Fruit fly (Drosophila melanogaster) whole organism: ENCODE data around the gene CG11694.

Experiments used
- CG8478 ChIP-seq: fragments of >200 bp; optimal IDR thresholded peaks from 2 replicates; lab custom pipeline; 2018; ENCODE audit warnings: inconsistent platforms
- Dll ChIP-seq: fragments of >200 bp; optimal IDR thresholded peaks from 2 replicates; lab custom pipeline; 2017
- EcR ChIP-seq, 2 experiments: fragments of >200 bp; optimal IDR thresholded peaks; 2 replicates each; lab custom pipeline; 2017; ENCODE audit warnings: missing biosample characterization in 2 of 2, missing genetic modification characterization in 2 of 2, missing genetic modification reagents in 2 of 2
- pan ChIP-seq: fragments of >200 bp; optimal IDR thresholded peaks from 2 replicates; lab custom pipeline; 2017
- psq ChIP-seq: fragments of >200 bp; optimal IDR thresholded peaks from 2 replicates; lab custom pipeline; 2017
- usp ChIP-seq: fragments of >200 bp; optimal IDR thresholded peaks from 2 replicates; lab custom pipeline; 2017; ENCODE audit warnings: missing biosample characterization, missing genetic modification characterization, mixed read lengths

Gene CG11694

dm6 chr3R:8312037-8312436 lies at the start of gene CG11694, which contains the start of gene CG11698:
TSS of gene CG11694 (minus strand) at chr3R:8312137.
TSS of gene CG11698 (plus strand) at chr3R:8312188.
- TF ChIP-seq Dll (lab: Kevin White, UChicago), result no peak
- no peak for TF ChIP-seq usp (GFP tag; lab: Kevin White, UChicago)
- TF ChIP-seq pan (lab: Kevin White, UChicago), result no peak
- TF ChIP-seq EcR (GFP tag; optimal IDR thresholded peaks at IDR 0.05; lab: Kevin White, UChicago), result no peak
- TF ChIP-seq CG8478 (lab: Kevin White, UChicago), result no peak
- no peak for TF ChIP-seq psq (lab: Kevin White, UChicago)

- TF ChIP-seq psq (lab: Kevin White, UChicago) (no peak), Dll (lab: Kevin White, UChicago) (no peak), EcR (GFP tag; optimal IDR thresholded peaks at IDR 0.05; lab: Kevin White, UChicago) (no peak), CG8478 (lab: Kevin White, UChicago) (no peak), pan (lab: Kevin White, UChicago) (no peak), usp (GFP tag; lab: Kevin White, UChicago) (no peak)
These were observed 46.1 kb upstream of the CG11694 start for dm6 chr3R:8358004-8358403.

DNA sequence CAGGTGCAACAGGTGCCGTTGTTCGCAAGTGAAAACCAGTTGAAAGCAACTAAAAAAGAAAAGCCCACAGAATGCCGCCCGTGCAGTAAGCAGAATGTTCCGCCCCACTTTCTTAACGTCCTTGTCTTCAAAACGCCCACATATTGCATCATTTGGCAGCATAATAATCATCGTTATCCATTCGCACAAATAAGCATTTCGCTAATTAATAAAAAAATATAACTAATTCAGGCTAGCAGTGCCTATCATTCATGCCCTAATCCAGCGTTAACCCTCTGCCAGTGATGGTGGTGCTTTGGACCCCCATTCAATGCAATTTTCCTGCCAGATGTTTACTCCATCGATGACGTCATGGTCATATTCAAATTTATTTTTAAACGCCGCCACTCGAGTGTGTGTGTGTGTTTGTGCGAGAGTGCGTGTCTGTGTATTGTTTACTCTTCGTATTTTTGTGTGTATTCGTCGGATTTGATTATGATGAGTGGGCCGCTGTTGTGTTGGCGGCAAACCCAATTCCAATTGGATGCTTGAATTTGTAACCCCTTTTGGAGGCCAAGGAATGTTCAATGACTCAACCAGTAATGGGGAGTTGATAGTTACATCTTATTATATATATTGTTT lies 45.5 kb upstream of the CG11694 start:
- TF ChIP-seq usp (GFP tag; lab: Kevin White, UChicago), result no peak
- no peak for TF ChIP-seq CG8478 (lab: Kevin White, UChicago)
- no peak for TF ChIP-seq EcR (GFP tag; optimal IDR thresholded peaks at IDR 0.05; lab: Kevin White, UChicago)
- no peak for TF ChIP-seq Dll (lab: Kevin White, UChicago)
- no peak for TF ChIP-seq pan (lab: Kevin White, UChicago)

DNA sequence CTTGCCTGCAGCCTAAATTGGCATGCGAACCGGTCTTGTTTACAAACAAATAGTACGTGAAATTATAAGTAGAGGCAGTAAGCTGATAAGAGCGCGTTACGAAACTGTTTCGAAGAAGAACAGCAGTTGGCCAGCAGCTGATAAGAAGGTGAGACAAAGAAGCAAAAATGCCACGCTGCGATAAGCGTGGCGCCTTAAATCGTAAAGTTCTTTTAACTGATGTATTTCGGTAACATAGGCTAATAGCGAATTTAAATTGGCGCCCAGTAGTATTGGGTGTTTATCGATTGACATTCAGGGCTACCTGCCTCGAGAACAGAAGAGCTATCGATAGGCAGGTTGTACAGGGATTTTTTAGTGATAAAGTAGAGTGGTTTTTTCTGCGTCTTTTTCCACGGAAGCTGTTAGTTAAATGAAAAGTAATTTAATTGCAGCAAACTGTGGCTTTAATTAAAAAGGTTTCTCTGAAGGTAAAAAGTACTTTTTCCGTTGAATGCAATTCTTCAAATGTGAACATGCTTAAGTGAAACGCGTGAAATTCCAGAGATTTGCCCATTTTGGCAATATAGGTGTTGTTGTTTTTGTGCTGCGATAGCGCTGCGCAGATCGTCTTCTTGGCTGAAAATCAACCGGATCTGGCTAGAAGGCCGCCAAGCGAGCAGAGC lies 44.8 kb upstream of the CG11694 start, which contains the start of gene stck:
TSS of gene stck (plus strand) at position 353 of the 665 bp plus-strand sequence.
- no peak for TF ChIP-seq psq (lab: Kevin White, UChicago)
- TF ChIP-seq Dll (lab: Kevin White, UChicago), result no peak
- no peak for TF ChIP-seq EcR (GFP tag; optimal IDR thresholded peaks at IDR 0.05; lab: Kevin White, UChicago)
- no peak for TF ChIP-seq pan (lab: Kevin White, UChicago)
- TF ChIP-seq usp (GFP tag; lab: Kevin White, UChicago), result no peak
- no peak for TF ChIP-seq CG8478 (lab: Kevin White, UChicago)

- no peak for TF ChIP-seq usp (GFP tag; lab: Kevin White, UChicago)
- TF ChIP-seq CG8478 (lab: Kevin White, UChicago), result no peak
- TF ChIP-seq pan (lab: Kevin White, UChicago), result no peak
- no peak for TF ChIP-seq Dll (lab: Kevin White, UChicago)
- no peak for TF ChIP-seq psq (lab: Kevin White, UChicago)
- no peak for TF ChIP-seq EcR (GFP tag; optimal IDR thresholded peaks at IDR 0.05; lab: Kevin White, UChicago)
These were observed 43.6 kb upstream of the CG11694 start for dm6 chr3R:8355579-8355978.

DNA sequence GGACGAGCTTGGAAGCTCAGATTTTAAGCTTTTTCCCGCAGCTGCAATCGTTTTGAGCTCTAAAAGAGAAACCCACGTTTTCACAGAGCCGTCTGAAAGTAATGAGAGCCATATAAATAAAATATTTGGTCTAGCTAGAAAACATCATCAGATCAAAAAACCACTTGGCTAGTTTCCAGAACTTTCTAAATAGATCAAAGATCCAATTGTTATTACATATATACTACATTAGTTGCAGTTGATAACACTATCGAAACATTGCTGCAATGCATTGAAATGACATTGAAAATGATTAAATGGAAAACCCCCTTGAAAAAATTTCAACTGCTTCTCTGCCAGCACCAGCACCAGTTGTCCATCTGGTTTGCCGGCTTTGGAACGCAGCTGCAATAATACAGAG lies 43.0 kb upstream of the CG11694 start:
- no peak for TF ChIP-seq usp (GFP tag; lab: Kevin White, UChicago)
- no peak for TF ChIP-seq Dll (lab: Kevin White, UChicago)
- no peak for TF ChIP-seq pan (lab: Kevin White, UChicago)
- no peak for TF ChIP-seq CG8478 (lab: Kevin White, UChicago)
- TF ChIP-seq EcR (GFP tag; optimal IDR thresholded peaks at IDR 0.05; lab: Kevin White, UChicago), result no peak
- no peak for TF ChIP-seq psq (lab: Kevin White, UChicago)

- TF ChIP-seq pan (lab: Kevin White, UChicago), result no peak
- TF ChIP-seq usp (GFP tag; lab: Kevin White, UChicago), result no peak
- TF ChIP-seq CG8478 (lab: Kevin White, UChicago), result no peak
- no peak for TF ChIP-seq EcR (GFP tag; optimal IDR thresholded peaks at IDR 0.05; lab: Kevin White, UChicago)
- TF ChIP-seq psq (lab: Kevin White, UChicago), result no peak
- no peak for TF ChIP-seq Dll (lab: Kevin White, UChicago)
These were observed 42.5 kb upstream of the CG11694 start for dm6 chr3R:8354458-8354857.

- no peak for TF ChIP-seq CG8478 (lab: Kevin White, UChicago)
These were observed 42.1 kb upstream of the CG11694 start for dm6 chr3R:8353994-8354393.

- TF ChIP-seq Dll (lab: Kevin White, UChicago) (no peak), CG8478 (lab: Kevin White, UChicago) (no peak), psq (lab: Kevin White, UChicago) (no peak), usp (GFP tag; lab: Kevin White, UChicago) (no peak), EcR (GFP tag; optimal IDR thresholded peaks at IDR 0.05; lab: Kevin White, UChicago) (no peak), pan (lab: Kevin White, UChicago) (no peak)
These were observed 41.2 kb upstream of the CG11694 start for dm6 chr3R:8352961-8353728.

DNA sequence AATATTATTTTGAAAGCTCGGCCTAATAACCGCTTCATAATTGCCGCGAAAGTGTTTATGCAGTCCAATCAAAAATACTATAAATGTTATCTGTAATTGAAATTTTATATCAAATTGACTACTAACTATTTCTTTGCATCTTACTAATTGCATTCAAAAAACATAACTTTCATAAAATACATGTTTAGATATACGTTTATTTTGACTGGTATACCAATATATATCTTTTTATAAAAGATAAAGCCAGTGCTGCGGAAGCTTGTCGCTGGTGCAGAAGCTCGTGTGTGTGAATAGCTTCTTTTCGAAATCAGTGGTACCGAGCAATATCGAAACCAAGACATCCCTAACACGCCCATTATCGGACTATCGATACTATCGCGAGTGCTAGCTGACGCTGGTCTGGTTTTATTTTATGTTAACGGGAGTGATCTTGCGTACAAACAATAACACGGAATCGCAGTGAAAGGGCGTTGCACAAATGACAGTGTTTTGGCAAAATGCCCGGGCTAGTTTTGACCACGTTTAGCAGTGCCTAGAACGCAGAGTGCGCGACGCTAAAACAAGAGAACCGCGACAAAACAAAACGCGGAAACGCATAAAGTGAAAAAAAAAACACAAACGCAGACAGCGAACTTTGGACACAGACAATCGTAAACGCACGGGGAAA lies 37.6 kb upstream of the CG11694 start, which contains the start of gene Atg13:
TSS of gene Atg13 (plus strand) at position 367 of the 667 bp plus-strand sequence.
- TF ChIP-seq pan (lab: Kevin White, UChicago) (no peak), EcR (GFP tag; optimal IDR thresholded peaks at IDR 0.05; lab: Kevin White, UChicago) (no peak), usp (GFP tag; lab: Kevin White, UChicago) (no peak), Dll (lab: Kevin White, UChicago) (no peak), CG8478 (lab: Kevin White, UChicago) (no peak), psq (lab: Kevin White, UChicago) (no peak)
